Fruit fly (Drosophila melanogaster): ENCODE results near the gene ND-15.

The ND-15 gene

DNA sequence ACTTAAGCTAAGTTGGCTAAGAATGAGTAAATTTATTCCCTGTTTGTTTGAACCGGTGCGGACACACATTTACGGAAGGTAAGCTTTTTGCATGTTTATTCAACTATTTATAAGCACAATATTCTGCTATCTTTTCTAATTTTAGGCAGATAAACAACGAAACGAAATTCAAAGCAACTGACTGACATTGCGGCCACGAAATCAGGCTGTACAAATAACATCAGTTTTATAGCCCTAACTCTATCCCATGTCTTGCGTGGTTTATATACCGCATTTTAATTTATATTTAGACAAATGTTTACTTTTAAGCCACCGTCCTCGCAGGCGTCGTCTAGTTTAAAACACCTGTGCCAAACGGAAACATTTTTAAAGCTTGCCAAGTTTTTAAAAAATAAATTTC is 29.4 kb upstream of the ND-15 start (continued):
- TF ChIP-seq Gsc (GFP tag; IDR thresholded peaks at IDR 0.05) (no peak), btn (GFP tag; optimal IDR thresholded peaks at IDR 0.05) (no peak), Blimp-1 (GFP tag; optimal IDR thresholded peaks at IDR 0.05) (no peak), ara (GFP tag; IDR thresholded peaks at IDR 0.05) (no peak), CG33213 (GFP tag; optimal IDR thresholded peaks at IDR 0.05) (no peak), Bdp1 (GFP tag; optimal IDR thresholded peaks at IDR 0.05) (no peak), rib (GFP tag; IDR thresholded peaks at IDR 0.05) (no peak), Oli (tag; optimal IDR thresholded peaks at IDR 0.05) (no peak), CG7357 (GFP tag; IDR thresholded peaks at IDR 0.05) (no peak), Hmx (GFP tag; optimal IDR thresholded peaks at IDR 0.05) (no peak), row (GFP tag; IDR thresholded peaks at IDR 0.05) (no peak), bowl (GFP tag; IDR thresholded peaks at IDR 0.05) (no peak), GATAe (GFP tag; conservative IDR thresholded peaks at IDR 0.05) (no peak), ssp (GFP tag; IDR thresholded peaks at IDR 0.05) (no peak), CG18599 (GFP tag; optimal IDR thresholded peaks at IDR 0.05) (peak; percentile 65), PHDP (tag; optimal IDR thresholded peaks at IDR 0.05) (peak; percentile 44), br (optimal IDR thresholded peaks at IDR 0.05) (no peak), CoRest (tag; optimal IDR thresholded peaks at IDR 0.05) (no peak), chinmo (GFP tag; IDR thresholded peaks at IDR 0.05; ENCODE audit: partially characterized antibody) (no peak), Opbp (GFP tag; IDR thresholded peaks at IDR 0.05; ENCODE audit: partially characterized antibody) (no peak), Fer3 (tag; optimal IDR thresholded peaks at IDR 0.05) (peak; percentile 38), CG6791 (GFP tag; IDR thresholded peaks at IDR 0.05; ENCODE audit: partially characterized antibody) (no peak), Scr (GFP tag; IDR thresholded peaks at IDR 0.05; ENCODE audit: partially characterized antibody) (no peak), org-1 (GFP tag; optimal IDR thresholded peaks at IDR 0.05) (no peak), toy (GFP tag; IDR thresholded peaks at IDR 0.05) (no peak), CG17186 (GFP tag; optimal IDR thresholded peaks at IDR 0.05) (no peak), eve (GFP tag; optimal IDR thresholded peaks at IDR 0.05) (no peak), Fer1 (GFP tag; optimal IDR thresholded peaks at IDR 0.05) (peak; percentile 68), ham (GFP tag; IDR thresholded peaks at IDR 0.05) (no peak), CG13894 (tag; optimal IDR thresholded peaks at IDR 0.05) (peak; percentile 24), CG1792 (GFP tag; optimal IDR thresholded peaks at IDR 0.05) (no peak), tap (tag; optimal IDR thresholded peaks at IDR 0.05) (no peak), lmd (GFP tag; IDR thresholded peaks at IDR 0.05) (no peak), CG8359 (GFP tag; optimal IDR thresholded peaks at IDR 0.05; ENCODE audit: borderline replicate concordance) (no peak), Stat92E (GFP tag; optimal IDR thresholded peaks at IDR 0.05) (no peak), phol (tag; optimal IDR thresholded peaks at IDR 0.05) (no peak), tio (GFP tag; optimal IDR thresholded peaks at IDR 0.05) (no peak), Atf-2 (GFP tag; optimal IDR thresholded peaks at IDR 0.05) (no peak), sd (tag; optimal IDR thresholded peaks at IDR 0.05) (peak; percentile 1), CG6765 (GFP tag; optimal IDR thresholded peaks at IDR 0.05) (peak; percentile 39), Dip2 (GFP tag; IDR thresholded peaks at IDR 0.05) (no peak), NFAT (GFP tag; IDR thresholded peaks at IDR 0.05) (no peak), unc-4 (GFP tag; IDR thresholded peaks at IDR 0.05; ENCODE audit: partially characterized antibody) (no peak), CG8388 (GFP tag; optimal IDR thresholded peaks at IDR 0.05) (no peak), jigr1 (GFP tag; IDR thresholded peaks at IDR 0.05) (no peak), CG10543 (GFP tag; optimal IDR thresholded peaks at IDR 0.05) (peak; percentile 14), D19A (tag; optimal IDR thresholded peaks at IDR 0.05) (no peak), lab (GFP tag; optimal IDR thresholded peaks at IDR 0.05) (peak; percentile 75), Med (GFP tag) (peak; percentile 76), inv (GFP tag; IDR thresholded peaks at IDR 0.05; ENCODE audit: partially characterized antibody) (no peak), dimm (GFP tag; IDR thresholded peaks at IDR 0.05) (no peak)
